ENCODE assay signal across 3 worm cellular contexts in genomic region chrV:19076141-19076656, ce11.
TF ChIP-seq lines count a peak whose summit lies in the region.

No protein-coding gene starts in this region.

TF ChIP-seq in whole organism, L3 larva, 47 proteins besides CTCF, POLR2A, EP300 and RAD21:
- peak; percentile 85 for TF ChIP-seq ceh-28 (tag; optimal IDR thresholded peaks at IDR 0.05; lab: Kevin White, UChicago)

TF ChIP-seq in whole organism, L4 larva, 104 proteins besides CTCF, POLR2A, EP300 and RAD21:
- TF ChIP-seq ceh-28 (tag; optimal IDR thresholded peaks at IDR 0.05; lab: Kevin White, UChicago): peak; percentile 55

TF ChIP-seq in whole organism, midembryonic, 9 proteins besides CTCF, POLR2A, EP300 and RAD21:
- peak; percentile 92 for TF ChIP-seq T22C8.4 (GFP tag; IDR thresholded peaks at IDR 0.05; lab: Robert Waterston, UW)
